Worm (Caenorhabditis elegans) whole organism, L1 larva: ENCODE results near the gene F41E6.1.

ENCODE experiments used
- C04F5.9 ChIP-seq: sonication (generic microtip); optimal IDR thresholded peaks from 2 replicates; lab custom pipeline; 2016; ENCODE audit warnings: missing genetic modification characterization, missing compliant biosample characterization
- Y116A8C.19 ChIP-seq: sonication (generic microtip); optimal IDR thresholded peaks from 2 replicates; lab custom pipeline; 2016; ENCODE audit warnings: missing compliant biosample characterization, missing genetic modification characterization, borderline replicate concordance
- alr-1 ChIP-seq: fragments of 200-800 bp; sonication (Bioruptor generic); optimal IDR thresholded peaks from 2 replicates; lab custom pipeline; 2018; ENCODE audit warnings: borderline replicate concordance, mild to moderate bottlenecking, missing genetic modification characterization, missing compliant biosample characterization
- blmp-1 ChIP-seq: fragments of 150-350 bp; optimal IDR thresholded peaks from 2 replicates; lab custom pipeline; 2014; ENCODE audit warnings: missing biosample characterization, missing genetic modification characterization
- ceh-90 ChIP-seq: sonication (generic microtip); optimal IDR thresholded peaks from 2 replicates; lab custom pipeline; 2016; ENCODE audit warnings: missing genetic modification characterization, missing compliant biosample characterization
- dsc-1 ChIP-seq: sonication (generic microtip); optimal IDR thresholded peaks from 2 replicates; lab custom pipeline; 2016; ENCODE audit warnings: mild to moderate bottlenecking, missing genetic modification characterization, missing compliant biosample characterization
- efl-3 ChIP-seq: fragments of 200-800 bp; sonication (Bioruptor generic); optimal IDR thresholded peaks from 2 replicates; lab custom pipeline; 2018; ENCODE audit warnings: mild to moderate bottlenecking, missing genetic modification characterization, missing compliant biosample characterization
- egl-27 ChIP-seq, 2 experiments: fragments of 150-350 bp in 1 of 2; sonication (generic microtip); optimal IDR thresholded peaks; 3 replicates each; lab custom pipeline; 2017 to 2018; ENCODE audit warnings: missing biosample characterization in 2 of 2, missing genetic modification characterization in 2 of 2, missing genetic modification reagents in 2 of 2
- elt-2 ChIP-seq: sonication (generic microtip); optimal IDR thresholded peaks from 2 replicates; lab custom pipeline; 2016; ENCODE audit warnings: missing genetic modification characterization, mild to moderate bottlenecking, inconsistent platforms, missing compliant biosample characterization, missing genetic modification reagents
- elt-3 ChIP-seq, 6 experiments: fragments of 150-350 bp in 1 of 6; sonication (generic microtip); optimal IDR thresholded peaks; 2 replicates each; lab custom pipeline; 2017 to 2018; ENCODE audit warnings: missing biosample characterization in 6 of 6, missing genetic modification characterization in 6 of 6, inconsistent platforms in 1 of 6
- fkh-4 ChIP-seq: sonication (generic microtip); optimal IDR thresholded peaks from 2 replicates; lab custom pipeline; 2016; ENCODE audit warnings: missing compliant biosample characterization, missing genetic modification characterization, borderline replicate concordance
- grh-1 ChIP-seq: fragments of 200-800 bp; sonication (Bioruptor generic); IDR thresholded peaks from 2 replicates; pipeline ENCODE4 v1.3.6; 2022; ENCODE audit warnings: missing genetic modification reagents, missing genetic modification characterization, missing compliant biosample characterization
- hpl-2 ChIP-seq: fragments of 150-350 bp; optimal IDR thresholded peaks from 2 replicates; lab custom pipeline; 2014; ENCODE audit warnings: missing biosample characterization, missing genetic modification reagents, missing genetic modification characterization
- irx-1 ChIP-seq: sonication (generic microtip); optimal IDR thresholded peaks from 2 replicates; lab custom pipeline; 2016; ENCODE audit warnings: missing genetic modification characterization, missing compliant biosample characterization
- jun-1 ChIP-seq: fragments of 150-350 bp; optimal IDR thresholded peaks from 2 replicates; lab custom pipeline; 2014; ENCODE audit warnings: missing biosample characterization, missing genetic modification reagents, missing genetic modification characterization
- lin-13 ChIP-seq: fragments of 150-350 bp; optimal IDR thresholded peaks from 2 replicates; lab custom pipeline; 2014; ENCODE audit warnings: missing biosample characterization, missing genetic modification reagents, missing genetic modification characterization
- lin-14 ChIP-seq: fragments of 200-800 bp; sonication (Bioruptor generic); optimal IDR thresholded peaks from 2 replicates; lab custom pipeline; 2018; ENCODE audit warnings: mild to moderate bottlenecking, missing genetic modification characterization, moderate library complexity, missing compliant biosample characterization
- lin-35 ChIP-seq, 2 experiments: fragments of 150-350 bp; optimal IDR thresholded peaks; 2 replicates each; lab custom pipeline; 2014; ENCODE audit warnings: missing biosample characterization in 2 of 2, missing genetic modification characterization in 2 of 2, missing genetic modification reagents in 2 of 2
- lir-3 ChIP-seq: sonication (generic microtip); optimal IDR thresholded peaks from 2 replicates; lab custom pipeline; 2016; ENCODE audit warnings: mild to moderate bottlenecking, missing genetic modification characterization, moderate library complexity, missing compliant biosample characterization; ENCODE audit not compliant: poor library complexity
- lsy-2 ChIP-seq, 2 experiments: fragments of 150-350 bp; optimal IDR thresholded peaks; 2 replicates each; lab custom pipeline; 2014; ENCODE audit warnings: missing biosample characterization in 2 of 2, missing genetic modification characterization in 2 of 2
- mdl-1 ChIP-seq, 2 experiments: fragments of 150-350 bp; optimal IDR thresholded peaks; 2 replicates each; lab custom pipeline; 2014 to 2017; ENCODE audit warnings: missing biosample characterization in 2 of 2, missing genetic modification characterization in 2 of 2, inconsistent platforms in 1 of 2
- nhr-237 ChIP-seq: fragments of 150-350 bp; optimal IDR thresholded peaks from 2 replicates; lab custom pipeline; 2014; ENCODE audit warnings: missing biosample characterization, missing genetic modification characterization
- nhr-28 ChIP-seq: fragments of 150-350 bp; optimal IDR thresholded peaks from 2 replicates; lab custom pipeline; 2014; ENCODE audit warnings: missing biosample characterization, missing genetic modification characterization
- nhr-47 ChIP-seq: sonication (generic microtip); optimal IDR thresholded peaks from 2 replicates; lab custom pipeline; 2016; ENCODE audit warnings: mild to moderate bottlenecking, missing genetic modification characterization, moderate library complexity, missing compliant biosample characterization
- nhr-71 ChIP-seq: sonication (generic microtip); optimal IDR thresholded peaks from 2 replicates; lab custom pipeline; 2016; ENCODE audit warnings: mild to moderate bottlenecking, missing genetic modification characterization, moderate library complexity, missing compliant biosample characterization
- nhr-77 ChIP-seq: fragments of 150-350 bp; optimal IDR thresholded peaks from 2 replicates; lab custom pipeline; 2014; ENCODE audit warnings: missing biosample characterization, missing genetic modification characterization
- nhr-85 ChIP-seq: sonication (generic microtip); peaks from one replicate; lab custom pipeline; 2016; ENCODE audit warnings: missing genetic modification characterization, inconsistent platforms, missing compliant biosample characterization
- pag-3 ChIP-seq: sonication (generic microtip); optimal IDR thresholded peaks from 2 replicates; lab custom pipeline; 2017; ENCODE audit warnings: missing genetic modification characterization, mild to moderate bottlenecking, missing compliant biosample characterization, antibody characterized with exemption, borderline replicate concordance; ENCODE audit not compliant: insufficient read depth
- rnt-1 ChIP-seq: sonication (generic microtip); optimal IDR thresholded peaks from 2 replicates; lab custom pipeline; 2016; ENCODE audit warnings: mild to moderate bottlenecking, missing genetic modification characterization, moderate library complexity, missing compliant biosample characterization
- skn-1 ChIP-seq: fragments of 150-350 bp; optimal IDR thresholded peaks from 2 replicates; lab custom pipeline; 2014; ENCODE audit warnings: missing biosample characterization, missing genetic modification characterization
- snu-23 ChIP-seq: sonication (generic microtip); optimal IDR thresholded peaks from 2 replicates; lab custom pipeline; 2016; ENCODE audit warnings: missing genetic modification characterization, missing compliant biosample characterization
- sox-4 ChIP-seq: sonication (generic microtip); optimal IDR thresholded peaks from 2 replicates; lab custom pipeline; 2016; ENCODE audit warnings: missing genetic modification characterization, missing compliant biosample characterization
- tlp-1 ChIP-seq: fragments of 150-350 bp; optimal IDR thresholded peaks from 2 replicates; lab custom pipeline; 2014; ENCODE audit warnings: missing biosample characterization, missing genetic modification characterization
- unc-130 ChIP-seq: fragments of 150-350 bp; optimal IDR thresholded peaks from 2 replicates; lab custom pipeline; 2017; ENCODE audit warnings: missing biosample characterization, missing genetic modification characterization, inconsistent platforms
- unc-62 ChIP-seq: fragments of 150-350 bp; optimal IDR thresholded peaks from 2 replicates; lab custom pipeline; 2014; ENCODE audit warnings: missing biosample characterization, missing genetic modification reagents, missing genetic modification characterization
- unc-86 ChIP-seq: sonication (generic microtip); optimal IDR thresholded peaks from 2 replicates; lab custom pipeline; 2016; ENCODE audit warnings: missing genetic modification characterization, missing compliant biosample characterization
- unc-98 ChIP-seq: fragments of 200-800 bp; sonication (Bioruptor generic); IDR thresholded peaks from 2 replicates; pipeline ENCODE4 v1.3.6; 2022; ENCODE audit warnings: missing genetic modification characterization, missing compliant biosample characterization
- xbp-1 ChIP-seq: sonication (generic microtip); optimal IDR thresholded peaks from 2 replicates; lab custom pipeline; 2016; ENCODE audit warnings: missing genetic modification characterization, missing compliant biosample characterization
- zag-1 ChIP-seq: fragments of 150-350 bp; optimal IDR thresholded peaks from 2 replicates; lab custom pipeline; 2014; ENCODE audit warnings: missing biosample characterization, missing genetic modification characterization
- zip-4 ChIP-seq: fragments of 200-800 bp; sonication (Bioruptor generic); optimal IDR thresholded peaks from 2 replicates; lab custom pipeline; 2018; ENCODE audit warnings: mild to moderate bottlenecking, missing genetic modification characterization, moderate library complexity, missing compliant biosample characterization

Gene F41E6.1

ce11 chrV:8599192-8599591 lies 23.2 kb upstream of the F41E6.1 start, which contains the start of gene F41E6.7:
Gene F41E6.7, minus strand, starts transcription at chrV:8599292.
- TF ChIP-seq C04F5.9 (no peak), lin-35 (GFP tag; optimal IDR thresholded peaks at IDR 0.05; lab: Kevin White, UChicago) (no peak), ceh-90 (tag; lab: Kevin White, UChicago) (no peak), jun-1 (tag; lab: Kevin White, UChicago) (no peak)

ce11 chrV:8599957-8600356 lies 22.5 kb upstream of the F41E6.1 start:
- TF ChIP-seq dsc-1 (tag; lab: Kevin White, UChicago) (peak; percentile 98), fkh-4 (tag; lab: Kevin White, UChicago) (peak; percentile 92), grh-1 (GFP tag; lab: Robert Waterston, UW) (no peak)

ce11 chrV:8601420-8601819 lies 21.0 kb upstream of the F41E6.1 start, which contains the start of gene F41E6.8:
Gene F41E6.8, minus strand, starts transcription at chrV:8601520.
- TF ChIP-seq fkh-4 (tag; lab: Kevin White, UChicago) (no peak), snu-23 (GFP tag; lab: Kevin White, UChicago) (no peak), Y116A8C.19 (tag; lab: Kevin White, UChicago) (no peak), zag-1 (tag; lab: Kevin White, UChicago) (no peak)
- TF ChIP-seq, all 84 proteins: peak for 0

- TF ChIP-seq efl-3 (GFP tag; lab: Kevin White, UChicago) (no peak), elt-3 (tag; optimal IDR thresholded peaks at IDR 0.05; lab: Kevin White, UChicago) (no peak), nhr-77 (tag; lab: Kevin White, UChicago) (no peak), tlp-1 (tag; lab: Kevin White, UChicago) (no peak), snu-23 (GFP tag; lab: Kevin White, UChicago) (no peak), unc-62 (GFP tag; lab: Kevin White, UChicago) (no peak), pag-3 (tag; lab: Kevin White, UChicago) (no peak), jun-1 (tag; lab: Kevin White, UChicago) (no peak), hpl-2 (no peak), elt-2 (tag; lab: Kevin White, UChicago) (no peak), skn-1 (tag; lab: Kevin White, UChicago) (no peak)
Measured at ce11 chrV:8602638-8603037, 19.8 kb upstream of the F41E6.1 start, which contains the start of gene F41E6.15. Gene F41E6.15, minus strand, starts transcription at chrV:8602738.

- TF ChIP-seq irx-1 (tag; lab: Kevin White, UChicago) (no peak), mdl-1 (tag; optimal IDR thresholded peaks at IDR 0.05; lab: Kevin White, UChicago) (peak in 1 of 2 experiments; percentile 4), sox-4 (tag; lab: Kevin White, UChicago) (no peak), nhr-28 (tag; lab: Kevin White, UChicago) (no peak), nhr-47 (tag; lab: Kevin White, UChicago) (no peak), elt-2 (tag; lab: Kevin White, UChicago) (peak; percentile 41), elt-3 (tag; optimal IDR thresholded peaks at IDR 0.05; lab: Kevin White, UChicago) (peak in 3 of 6 experiments; percentile 12 to 91 (median 24)), unc-130 (tag; lab: Kevin White, UChicago) (no peak), blmp-1 (peak; percentile 23), ceh-90 (tag; lab: Kevin White, UChicago) (no peak), lin-35 (GFP tag; optimal IDR thresholded peaks at IDR 0.05; lab: Kevin White, UChicago) (peak in 1 of 2 experiments; percentile 26), lin-14 (GFP tag; lab: Kevin White, UChicago) (peak; percentile 8), nhr-71 (tag; lab: Kevin White, UChicago) (peak; percentile 2), dsc-1 (tag; lab: Kevin White, UChicago) (no peak), nhr-85 (peak; percentile 66)
Measured at ce11 chrV:8603272-8603671, 19.1 kb upstream of the F41E6.1 start, which contains the start of gene F41E6.5. Gene F41E6.5, plus strand, starts transcription at chrV:8603480.

ce11 chrV:8606099-8606696 lies 16.2 kb upstream of the F41E6.1 start, which contains the start of gene vps-60:
Gene vps-60, minus strand, starts transcription at chrV:8606128.
- TF ChIP-seq nhr-237 (tag; lab: Kevin White, UChicago) (peak; percentile 84), mdl-1 (tag; optimal IDR thresholded peaks at IDR 0.05; lab: Kevin White, UChicago) (peak in 1 of 2 experiments; percentile 77), lin-13 (peak; percentile 89), lsy-2 (tag; optimal IDR thresholded peaks at IDR 0.05; lab: Kevin White, UChicago) (peak; percentile 89 to 96), rnt-1 (peak; percentile 89), xbp-1 (peak; percentile 98), lir-3 (peak; percentile 60), zip-4 (GFP tag; lab: Kevin White, UChicago) (peak; percentile 55), alr-1 (tag; lab: Kevin White, UChicago) (no peak), unc-86 (tag; lab: Kevin White, UChicago) (peak; percentile 89), egl-27 (tag; optimal IDR thresholded peaks at IDR 0.05; lab: Kevin White, UChicago) (peak; percentile 52 to 57), unc-98 (GFP tag; lab: Robert Waterston, UW) (no peak), lin-14 (GFP tag; lab: Kevin White, UChicago) (peak; percentile 98)
